Worm (Caenorhabditis elegans) whole organism, mixed stage, embryonic: Measurements from ENCODE around the gene add-2.

ENCODE experiments used
- blmp-1 ChIP-seq: fragments of 150-350 bp; optimal IDR thresholded peaks from 2 replicates; lab custom pipeline; 2014; ENCODE audit warnings: missing biosample characterization, missing genetic modification characterization
- cnd-1 ChIP-seq: fragments of 200-800 bp; sonication (Bioruptor generic); optimal IDR thresholded peaks from 2 replicates; lab custom pipeline; 2018; ENCODE audit warnings: mild to moderate bottlenecking, missing genetic modification characterization, missing compliant biosample characterization
- elt-1 ChIP-seq: sonication (generic microtip); optimal IDR thresholded peaks from 2 replicates; lab custom pipeline; 2017; ENCODE audit warnings: missing genetic modification characterization, mild to moderate bottlenecking, missing compliant biosample characterization, antibody characterized with exemption, moderate library complexity, borderline replicate concordance; ENCODE audit not compliant: insufficient read depth
- elt-3 ChIP-seq: fragments of 150-350 bp; optimal IDR thresholded peaks from 2 replicates; lab custom pipeline; 2014; ENCODE audit warnings: missing biosample characterization, missing genetic modification characterization
- ham-2 ChIP-seq: fragments of 200-800 bp; sonication (Bioruptor generic); optimal IDR thresholded peaks from 2 replicates; lab custom pipeline; 2018; ENCODE audit warnings: mild to moderate bottlenecking, missing genetic modification characterization, missing compliant biosample characterization
- lin-32 ChIP-seq: fragments of 200-800 bp; sonication (Bioruptor generic); optimal IDR thresholded peaks from 2 replicates; lab custom pipeline; 2018; ENCODE audit warnings: mild to moderate bottlenecking, missing genetic modification characterization, missing compliant biosample characterization
- nhr-12 ChIP-seq: fragments of 150-350 bp; optimal IDR thresholded peaks from 2 replicates; lab custom pipeline; 2014; ENCODE audit warnings: missing biosample characterization, missing genetic modification characterization
- nhr-28 ChIP-seq: fragments of 150-350 bp; optimal IDR thresholded peaks from 2 replicates; lab custom pipeline; 2014; ENCODE audit warnings: missing biosample characterization, missing genetic modification characterization
- nhr-76 ChIP-seq: sonication (generic microtip); optimal IDR thresholded peaks from 2 replicates; lab custom pipeline; 2017; ENCODE audit warnings: missing biosample characterization, missing genetic modification characterization
- sptf-1 ChIP-seq: sonication (generic microtip); optimal IDR thresholded peaks from 2 replicates; lab custom pipeline; 2017; ENCODE audit warnings: mild to moderate bottlenecking, missing genetic modification characterization, moderate library complexity, missing compliant biosample characterization

ce11 chrV:12006495-12006894 is 6.7 kb downstream of the add-2 start, which contains the start of gene F57F5.3:
- no peak for TF ChIP-seq nhr-76 (tag; lab: Kevin White, UChicago)
- no peak for TF ChIP-seq nhr-12 (tag; lab: Kevin White, UChicago)
- no peak for TF ChIP-seq blmp-1
- TF ChIP-seq nhr-28 (tag; lab: Kevin White, UChicago), result no peak
- no peak for TF ChIP-seq elt-3 (tag; lab: Kevin White, UChicago)
- no peak for TF ChIP-seq cnd-1 (tag; lab: Kevin White, UChicago)
- TF ChIP-seq ham-2 (GFP tag; lab: Kevin White, UChicago), result no peak
- no peak for TF ChIP-seq sptf-1 (tag; lab: Kevin White, UChicago)
- TF ChIP-seq elt-1 (tag; lab: Kevin White, UChicago), result no peak
- no peak for TF ChIP-seq lin-32
